Worm (Caenorhabditis elegans): ENCODE measurements around the gene nas-27.

DNA sequence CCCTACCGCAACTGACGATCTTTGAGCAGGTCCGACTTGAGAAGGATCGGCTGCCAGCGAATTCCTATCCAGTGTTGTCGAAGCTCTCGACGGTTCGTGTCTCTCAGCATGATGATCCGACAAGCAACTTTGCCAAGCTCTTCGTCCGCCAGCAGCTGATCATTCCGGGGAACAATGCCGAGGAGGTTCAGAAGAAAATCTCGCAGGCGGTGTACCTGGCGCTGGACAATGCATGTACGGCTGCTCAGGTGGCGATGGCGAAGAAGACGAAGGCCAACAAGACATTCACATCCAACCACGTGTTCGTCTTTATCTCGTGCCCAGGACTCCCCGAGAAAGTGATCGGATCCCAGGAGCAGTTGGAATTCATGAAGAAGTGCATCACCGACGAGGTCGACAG, 29.7 kb downstream of the nas-27 start:
- TF ChIP-seq nhr-25 (tag; optimal IDR thresholded peaks at IDR 0.05) (no peak), unc-55 (GFP tag; optimal IDR thresholded peaks at IDR 0.05) (no peak), blmp-1 (tag; optimal IDR thresholded peaks at IDR 0.05; ENCODE audit: insufficient read depth) (no peak), lsy-2 (tag; optimal IDR thresholded peaks at IDR 0.05) (no peak), nhr-12 (tag; optimal IDR thresholded peaks at IDR 0.05) (no peak), egl-27 (tag; optimal IDR thresholded peaks at IDR 0.05) (no peak), mab-5 (tag; optimal IDR thresholded peaks at IDR 0.05) (no peak), snpc-4 (tag; optimal IDR thresholded peaks at IDR 0.05) (no peak)

Measured in whole organism, L2 larva.